Fruit fly (Drosophila melanogaster) whole organism, embryonic: ENCODE measurements around the gene jb.

ENCODE experiments used
- Abd-B ChIP-seq: fragments of 200-800 bp; sonication (Bioruptor generic); optimal IDR thresholded peaks from 2 replicates; lab custom pipeline; 2018; ENCODE audit warnings: missing biosample characterization, mild to moderate bottlenecking, missing genetic modification characterization, moderate library complexity
- CG10366 ChIP-seq: fragments of 200-800 bp; sonication (Bioruptor generic); IDR thresholded peaks from 2 replicates; pipeline ENCODE4 v1.3.6; 2022; ENCODE audit warnings: missing biosample characterization, missing genetic modification characterization
- CG10979 ChIP-seq: fragments of 200-800 bp; sonication (Bioruptor generic); optimal IDR thresholded peaks from 2 replicates; lab custom pipeline; 2018; ENCODE audit warnings: missing biosample characterization, mild to moderate bottlenecking, missing genetic modification characterization, moderate library complexity
- CG11560 ChIP-seq: fragments of 200-800 bp; sonication (Bioruptor generic); IDR thresholded peaks from 3 replicates; pipeline ENCODE4 v1.3.6; 2022; ENCODE audit warnings: missing biosample characterization, missing genetic modification characterization
- CG13424 ChIP-seq: fragments of 200-800 bp; sonication (Bioruptor generic); optimal IDR thresholded peaks from 2 replicates; lab custom pipeline; 2019; ENCODE audit warnings: missing biosample characterization, mild to moderate bottlenecking, missing genetic modification characterization, moderate library complexity
- CG13775 ChIP-seq: fragments of 200-800 bp; sonication (Bioruptor generic); optimal IDR thresholded peaks from 3 replicates; lab custom pipeline; 2017; ENCODE audit warnings: missing biosample characterization, mild to moderate bottlenecking, missing genetic modification characterization
- CG1602 ChIP-seq: fragments of 200-800 bp; sonication (Bioruptor generic); optimal IDR thresholded peaks from 3 replicates; lab custom pipeline; 2016; ENCODE audit warnings: missing biosample characterization, missing genetic modification characterization
- CG17361 ChIP-seq: fragments of 200-800 bp; sonication (Bioruptor generic); IDR thresholded peaks from 3 replicates; pipeline ENCODE4 v1.3.6; 2022; ENCODE audit warnings: missing biosample characterization, missing genetic modification characterization
- CG18262 ChIP-seq: fragments of 200-800 bp; optimal IDR thresholded peaks from 3 replicates; lab custom pipeline; 2019; ENCODE audit warnings: missing biosample characterization, mild to moderate bottlenecking, missing genetic modification characterization, moderate library complexity
- CG18599 ChIP-seq: fragments of 200-800 bp; sonication (Bioruptor generic); optimal IDR thresholded peaks from 3 replicates; lab custom pipeline; 2017; ENCODE audit warnings: missing biosample characterization, missing genetic modification characterization, mild to moderate bottlenecking, moderate library complexity, missing genetic modification reagents
- CG31441 ChIP-seq: fragments of 200-800 bp; sonication (Bioruptor generic); IDR thresholded peaks from 2 replicates; pipeline ENCODE4 v1.3.6; 2022; ENCODE audit warnings: missing biosample characterization, missing genetic modification characterization
- CG32532 ChIP-seq: fragments of 200-800 bp; sonication (Bioruptor generic); IDR thresholded peaks from 2 replicates; pipeline ENCODE4 v1.3.6; 2022; ENCODE audit warnings: missing biosample characterization, missing genetic modification characterization
- CG7357 ChIP-seq: fragments of 200-800 bp; sonication (Bioruptor generic); IDR thresholded peaks from 3 replicates; pipeline ENCODE4 v1.3.6; 2022; ENCODE audit warnings: missing biosample characterization, missing genetic modification characterization
- CG7556 ChIP-seq: fragments of 200-800 bp; sonication (Bioruptor generic); optimal IDR thresholded peaks from 2 replicates; lab custom pipeline; 2017; ENCODE audit warnings: missing biosample characterization, mild to moderate bottlenecking, missing genetic modification characterization
- CHES-1-like ChIP-seq: fragments of 200-800 bp; sonication (Bioruptor generic); optimal IDR thresholded peaks from 2 replicates; lab custom pipeline; 2016; ENCODE audit warnings: missing biosample characterization, missing genetic modification characterization
- Camta ChIP-seq: fragments of 200-800 bp; sonication (Bioruptor generic); optimal IDR thresholded peaks from 2 replicates; lab custom pipeline; 2016; ENCODE audit warnings: missing biosample characterization, missing genetic modification characterization
- Dref ChIP-seq: fragments of 200-800 bp; sonication (Bioruptor generic); IDR thresholded peaks from 2 replicates; pipeline ENCODE4 v1.3.6; 2022; ENCODE audit warnings: missing biosample characterization, missing genetic modification characterization
- Hmx ChIP-seq: fragments of 200-800 bp; sonication (Bioruptor generic); optimal IDR thresholded peaks from 2 replicates; lab custom pipeline; 2016; ENCODE audit warnings: missing biosample characterization, missing genetic modification characterization
- Hr51 ChIP-seq, 2 experiments: fragments of 200-800 bp; sonication (Bioruptor generic); optimal IDR thresholded peaks; 2 replicates in 1 of 2; 3 replicates in 1 of 2; lab custom pipeline; 2016 to 2018; ENCODE audit warnings: missing biosample characterization in 2 of 2, missing genetic modification characterization in 2 of 2, mild to moderate bottlenecking in 1 of 2, moderate library complexity in 1 of 2
- Med ChIP-seq: fragments of 200-800 bp; sonication (Bioruptor generic); peaks from one replicate; lab custom pipeline; 2016; ENCODE audit warnings: missing biosample characterization, missing genetic modification characterization, mild to moderate bottlenecking, inconsistent platforms, moderate library complexity
- Meics ChIP-seq: fragments of 200-800 bp; sonication (Bioruptor generic); optimal IDR thresholded peaks from 2 replicates; lab custom pipeline; 2017; ENCODE audit warnings: missing biosample characterization, mild to moderate bottlenecking, missing genetic modification characterization
- Nf-YC ChIP-seq: fragments of 200-800 bp; optimal IDR thresholded peaks from 3 replicates; lab custom pipeline; 2019; ENCODE audit warnings: missing biosample characterization, mild to moderate bottlenecking, missing genetic modification characterization, moderate library complexity
- Oli ChIP-seq: fragments of 200-800 bp; sonication (Bioruptor generic); optimal IDR thresholded peaks from 2 replicates; lab custom pipeline; 2018; ENCODE audit warnings: missing biosample characterization, mild to moderate bottlenecking, missing genetic modification characterization, moderate library complexity
- Pdp1 ChIP-seq, 2 experiments: fragments of 200-800 bp; sonication (Bioruptor generic); optimal IDR thresholded peaks; 3 replicates each; lab custom pipeline; 2016; ENCODE audit warnings: missing biosample characterization in 2 of 2, missing genetic modification characterization in 2 of 2, mild to moderate bottlenecking in 1 of 2, moderate library complexity in 1 of 2
- Scr ChIP-seq: fragments of 200-800 bp; sonication (Bioruptor generic); IDR thresholded peaks from 2 replicates; pipeline ENCODE4 v1.3.6; 2022; ENCODE audit warnings: missing biosample characterization, missing genetic modification characterization; ENCODE audit not compliant: partially characterized antibody
- Six4 ChIP-seq: fragments of 200-800 bp; sonication (Bioruptor generic); optimal IDR thresholded peaks from 2 replicates; lab custom pipeline; 2016; ENCODE audit warnings: missing biosample characterization, missing genetic modification characterization
- Sry-δ ChIP-seq: fragments of 200-800 bp; sonication (Bioruptor generic); optimal IDR thresholded peaks from 2 replicates; lab custom pipeline; 2016; ENCODE audit warnings: missing biosample characterization, missing genetic modification characterization
- cato ChIP-seq: fragments of 200-800 bp; sonication (Bioruptor generic); optimal IDR thresholded peaks from 2 replicates; lab custom pipeline; 2016; ENCODE audit warnings: missing biosample characterization, missing genetic modification characterization, borderline replicate concordance
- dysf ChIP-seq: fragments of 200-800 bp; sonication (Bioruptor generic); IDR thresholded peaks from 3 replicates; pipeline ENCODE4 v1.3.6; 2022; ENCODE audit warnings: missing biosample characterization, missing genetic modification characterization
- fd3F ChIP-seq: fragments of 200-800 bp; sonication (Bioruptor generic); optimal IDR thresholded peaks from 2 replicates; lab custom pipeline; 2018; ENCODE audit warnings: missing biosample characterization, mild to moderate bottlenecking, missing genetic modification characterization, moderate library complexity
- fd64A ChIP-seq: fragments of 200-800 bp; sonication (Bioruptor generic); optimal IDR thresholded peaks from 3 replicates; lab custom pipeline; 2018; ENCODE audit warnings: missing biosample characterization, mild to moderate bottlenecking, missing genetic modification characterization
- gem ChIP-seq: fragments of 200-800 bp; sonication (Bioruptor generic); optimal IDR thresholded peaks from 2 replicates; lab custom pipeline; 2019; ENCODE audit warnings: missing biosample characterization, mild to moderate bottlenecking, missing genetic modification characterization, moderate library complexity
- gsb-n ChIP-seq: fragments of 200-800 bp; sonication (Bioruptor generic); optimal IDR thresholded peaks from 3 replicates; lab custom pipeline; 2018; ENCODE audit warnings: missing biosample characterization, mild to moderate bottlenecking, missing genetic modification characterization
- hb ChIP-seq: fragments of 200-800 bp; sonication (Bioruptor generic); IDR thresholded peaks from 3 replicates; pipeline ENCODE4 v1.3.6; 2022; ENCODE audit warnings: missing biosample characterization, missing genetic modification characterization; ENCODE audit not compliant: partially characterized antibody
- lmd ChIP-seq: fragments of 200-800 bp; sonication (Bioruptor generic); IDR thresholded peaks from 2 replicates; pipeline ENCODE4 v1.3.6; 2022; ENCODE audit warnings: missing biosample characterization, missing genetic modification characterization
- nerfin-1 ChIP-seq: fragments of 200-800 bp; sonication (Bioruptor generic); optimal IDR thresholded peaks from 3 replicates; lab custom pipeline; 2019; ENCODE audit warnings: missing biosample characterization, mild to moderate bottlenecking, missing genetic modification characterization, moderate library complexity
- odd ChIP-seq: fragments of 200-800 bp; sonication (Bioruptor generic); optimal IDR thresholded peaks from 2 replicates; lab custom pipeline; 2017; ENCODE audit warnings: missing biosample characterization, mild to moderate bottlenecking, missing genetic modification characterization
- pb ChIP-seq: fragments of 200-800 bp; sonication (Bioruptor generic); optimal IDR thresholded peaks from 3 replicates; lab custom pipeline; 2016; ENCODE audit warnings: missing biosample characterization, missing genetic modification characterization
- pho ChIP-seq: fragments of 200-800 bp; sonication (Bioruptor generic); optimal IDR thresholded peaks from 2 replicates; lab custom pipeline; 2016; ENCODE audit warnings: missing biosample characterization, missing genetic modification characterization
- row ChIP-seq: fragments of 200-800 bp; sonication (Bioruptor generic); IDR thresholded peaks from 3 replicates; pipeline ENCODE4 v1.3.6; 2022; ENCODE audit warnings: missing biosample characterization, missing genetic modification characterization
- run ChIP-seq: fragments of 200-800 bp; sonication (Bioruptor generic); optimal IDR thresholded peaks from 3 replicates; lab custom pipeline; 2018; ENCODE audit warnings: missing biosample characterization, mild to moderate bottlenecking, missing genetic modification characterization
- scrt ChIP-seq: fragments of 200-800 bp; sonication (Bioruptor generic); optimal IDR thresholded peaks from 2 replicates; lab custom pipeline; 2018; ENCODE audit warnings: missing biosample characterization, mild to moderate bottlenecking, missing genetic modification characterization, moderate library complexity
- slbo ChIP-seq: fragments of 200-800 bp; sonication (Bioruptor generic); IDR thresholded peaks from 2 replicates; pipeline ENCODE4 v1.3.6; 2022; ENCODE audit warnings: missing biosample characterization, missing genetic modification characterization
- sna ChIP-seq: fragments of 200-800 bp; sonication (Bioruptor generic); IDR thresholded peaks from 2 replicates; pipeline ENCODE4 v1.3.6; 2022; ENCODE audit warnings: missing biosample characterization, missing genetic modification characterization; ENCODE audit not compliant: partially characterized antibody
- sob ChIP-seq: fragments of 200-800 bp; sonication (Bioruptor generic); IDR thresholded peaks from 2 replicates; pipeline ENCODE4 v1.3.6; 2022; ENCODE audit warnings: missing biosample characterization, missing genetic modification characterization
- sqz ChIP-seq: fragments of 200-800 bp; sonication (Bioruptor generic); optimal IDR thresholded peaks from 3 replicates; lab custom pipeline; 2018; ENCODE audit warnings: missing biosample characterization, mild to moderate bottlenecking, missing genetic modification characterization
- stc ChIP-seq: fragments of 200-800 bp; sonication (Bioruptor generic); IDR thresholded peaks from 2 replicates; pipeline ENCODE4 v1.3.6; 2022; ENCODE audit warnings: missing biosample characterization, missing genetic modification characterization

Gene jb

DNA sequence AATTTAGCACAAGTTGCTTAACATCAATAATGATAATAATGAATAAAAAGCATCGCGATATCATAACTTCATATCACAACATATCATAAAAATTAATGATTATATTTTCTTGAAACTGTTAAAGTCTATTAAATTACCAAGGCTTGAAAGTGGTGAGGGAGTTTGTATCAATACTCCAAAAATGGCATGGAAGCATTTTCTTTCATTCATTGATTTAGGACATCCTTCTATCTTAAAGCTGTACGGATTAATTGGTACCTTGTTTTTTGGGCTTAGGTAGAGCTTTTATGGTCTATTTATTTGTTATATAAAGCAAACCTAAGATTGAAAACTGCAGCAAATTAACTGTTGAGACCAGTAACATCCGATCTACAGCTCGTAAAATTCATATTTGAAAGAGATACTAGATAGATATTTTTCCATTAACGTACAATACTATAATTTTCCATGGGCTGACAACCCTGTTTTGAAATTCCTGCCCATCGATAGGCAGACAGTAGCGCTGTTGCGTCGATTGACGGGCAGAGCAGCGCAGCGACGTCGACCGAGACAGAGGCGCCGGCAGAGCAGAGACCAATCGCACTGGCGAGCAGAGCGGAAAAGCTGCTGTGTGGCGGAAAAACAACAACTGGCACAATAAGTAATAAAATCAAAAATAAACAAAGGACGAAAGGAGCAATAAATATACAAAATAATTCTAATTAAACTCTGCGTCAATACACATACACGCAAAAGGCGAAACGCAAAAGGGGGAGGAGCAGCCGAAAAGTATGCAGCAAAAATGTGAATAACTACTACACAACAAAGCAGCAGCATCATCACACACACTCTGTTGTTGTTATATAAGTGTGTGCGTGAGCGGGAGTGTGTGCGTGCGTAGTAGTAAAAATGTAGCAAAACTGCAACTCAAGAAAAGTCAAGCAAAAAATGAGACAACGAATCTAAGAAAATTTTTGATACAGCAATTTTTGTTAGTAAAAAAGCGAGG lies 43.0 kb upstream of the jb start, which contains the start of gene CG1695 (continued):
- TF ChIP-seq CG11560 (tag; lab: Robert Waterston, UW) (no peak), Dref (GFP tag; lab: Robert Waterston, UW) (peak; percentile 59), Med (GFP tag; lab: Kevin White, UChicago) (peak; percentile 81), CG7556 (GFP tag; lab: Kevin White, UChicago) (peak; percentile 51), CG13775 (peak; percentile 7), CG18262 (peak; percentile 17), Scr (GFP tag; lab: Robert Waterston, UW) (peak; percentile 27; the same call in 1 of the 2 replicates), row (peak; percentile 60), Meics (GFP tag; lab: Kevin White, UChicago) (peak; percentile 35), CG7357 (GFP tag; lab: Robert Waterston, UW) (0 out of 3 replicates have a peak, but pooled peaks have one; percentile 5), lmd (GFP tag; lab: Robert Waterston, UW) (peak; percentile 31; the same call in 1 of the 2 replicates), pho (GFP tag; lab: Kevin White, UChicago) (no peak), CG31441 (GFP tag; lab: Robert Waterston, UW) (no peak), Six4 (GFP tag; lab: Kevin White, UChicago) (no peak), hb (GFP tag; lab: Robert Waterston, UW) (no peak), CG1602 (peak; percentile 3), Sry-δ (peak; percentile 3), CG10979 (tag; lab: Kevin White, UChicago) (peak; percentile 2), Camta (GFP tag; lab: Kevin White, UChicago) (peak; percentile 5), sna (GFP tag; lab: Robert Waterston, UW) (0 out of 2 replicates have a peak, but pooled peaks have one; percentile 38), Oli (peak; percentile 27), fd3F (GFP tag; lab: Kevin White, UChicago) (peak; percentile 13), Abd-B (GFP tag; lab: Kevin White, UChicago) (peak; percentile 17), sqz (no peak), odd (GFP tag; lab: Kevin White, UChicago) (peak; percentile 32), CG17361 (GFP tag; lab: Robert Waterston, UW) (0 out of 3 replicates have a peak, but pooled peaks have one; percentile 23), slbo (GFP tag; lab: Robert Waterston, UW) (peak; percentile 50; the same call in 1 of the 2 replicates), Nf-YC (tag; lab: Kevin White, UChicago) (peak; percentile 6), CG32532 (GFP tag; lab: Robert Waterston, UW) (peak; percentile 31; the same call in 1 of the 2 replicates), CG10366 (GFP tag; lab: Robert Waterston, UW) (no peak), gsb-n (tag; lab: Kevin White, UChicago) (no peak), Pdp1 (GFP tag; optimal IDR thresholded peaks at IDR 0.05; lab: Kevin White, UChicago) (peak; percentile 1 to 71), cato (GFP tag; lab: Kevin White, UChicago) (no peak), nerfin-1 (tag; lab: Kevin White, UChicago) (no peak), CG18599 (peak; percentile 29), Hr51 (GFP tag; optimal IDR thresholded peaks at IDR 0.05; lab: Kevin White, UChicago) (peak in 1 of 2 experiments; percentile 39), sob (GFP tag; lab: Robert Waterston, UW) (no peak), gem (tag; lab: Kevin White, UChicago) (peak; percentile 41), fd64A (GFP tag; lab: Kevin White, UChicago) (no peak), CHES-1-like (GFP tag; lab: Kevin White, UChicago) (peak; percentile 18), pb (GFP tag; lab: Kevin White, UChicago) (no peak), run (tag; lab: Kevin White, UChicago) (no peak), CG13424 (tag; lab: Kevin White, UChicago) (peak; percentile 36), dysf (GFP tag; lab: Robert Waterston, UW) (0 out of 3 replicates have a peak, but pooled peaks have one; percentile 28), stc (GFP tag; lab: Robert Waterston, UW) (no peak), scrt (GFP tag; lab: Kevin White, UChicago) (peak; percentile 17), Hmx (GFP tag; lab: Kevin White, UChicago) (no peak)
